Fruit fly (Drosophila melanogaster) whole organism, embryonic: ENCODE measurements around the gene ATPsynepsilonL.
A peak's percentile ranks its signal among the peaks of the same experiment; 100 is the strongest.

Experiments
- Adf1 ChIP-seq: fragments of 200-800 bp; sonication (Bioruptor generic); IDR thresholded peaks from 2 replicates; pipeline ENCODE4 v1.3.6; 2022; ENCODE audit warnings: missing biosample characterization, missing genetic modification characterization
- CG10979 ChIP-seq: fragments of 200-800 bp; sonication (Bioruptor generic); optimal IDR thresholded peaks from 2 replicates; lab custom pipeline; 2018; ENCODE audit warnings: missing biosample characterization, mild to moderate bottlenecking, missing genetic modification characterization, moderate library complexity
- CG11093 ChIP-seq: fragments of 200-800 bp; sonication (Bioruptor generic); IDR thresholded peaks from 3 replicates; pipeline ENCODE4 v1.3.6; 2022; ENCODE audit warnings: missing biosample characterization, missing genetic modification characterization
- CG11560 ChIP-seq: fragments of 200-800 bp; sonication (Bioruptor generic); IDR thresholded peaks from 3 replicates; pipeline ENCODE4 v1.3.6; 2022; ENCODE audit warnings: missing biosample characterization, missing genetic modification characterization
- CG12071 ChIP-seq: fragments of 200-800 bp; sonication (Bioruptor generic); optimal IDR thresholded peaks from 3 replicates; lab custom pipeline; 2018; ENCODE audit warnings: missing biosample characterization, mild to moderate bottlenecking, missing genetic modification characterization
- CG13296 ChIP-seq: fragments of 200-800 bp; sonication (Bioruptor generic); optimal IDR thresholded peaks from 3 replicates; lab custom pipeline; 2018; ENCODE audit warnings: missing biosample characterization, mild to moderate bottlenecking, missing genetic modification characterization
- CG14050 ChIP-seq: fragments of 200-800 bp; sonication (Bioruptor generic); IDR thresholded peaks from 3 replicates; pipeline ENCODE4 v1.3.6; 2022; ENCODE audit warnings: missing biosample characterization, missing genetic modification characterization
- CG15601 ChIP-seq: fragments of 200-800 bp; sonication (Bioruptor generic); optimal IDR thresholded peaks from 3 replicates; lab custom pipeline; 2019; ENCODE audit warnings: missing biosample characterization, mild to moderate bottlenecking, missing genetic modification characterization, moderate library complexity
- CG1603 ChIP-seq: fragments of 200-800 bp; sonication (Bioruptor generic); optimal IDR thresholded peaks from 2 replicates; lab custom pipeline; 2019; ENCODE audit warnings: missing biosample characterization, mild to moderate bottlenecking, missing genetic modification characterization, moderate library complexity
- CG16863 ChIP-seq: fragments of 200-800 bp; sonication (Bioruptor generic); optimal IDR thresholded peaks from 3 replicates; lab custom pipeline; 2016; ENCODE audit warnings: missing biosample characterization, missing genetic modification characterization
- CG17328 ChIP-seq: fragments of 200-800 bp; sonication (Bioruptor generic); IDR thresholded peaks from 2 replicates; pipeline ENCODE4 v1.3.6; 2022; ENCODE audit warnings: missing biosample characterization, missing genetic modification characterization
- CG1832 ChIP-seq: fragments of 200-800 bp; sonication (Bioruptor generic); optimal IDR thresholded peaks from 2 replicates; lab custom pipeline; 2017; ENCODE audit warnings: missing biosample characterization, mild to moderate bottlenecking, missing genetic modification characterization, inconsistent platforms
- CG4360 ChIP-seq: fragments of 200-800 bp; sonication (Bioruptor generic); IDR thresholded peaks from 2 replicates; pipeline ENCODE4 v1.3.6; 2022; ENCODE audit warnings: missing biosample characterization, missing genetic modification characterization
- CG7271 ChIP-seq: fragments of 200-800 bp; sonication (Bioruptor generic); optimal IDR thresholded peaks from 2 replicates; lab custom pipeline; 2018; ENCODE audit warnings: missing biosample characterization, mild to moderate bottlenecking, missing genetic modification characterization, moderate library complexity
- CG8924 ChIP-seq: fragments of 200-800 bp; optimal IDR thresholded peaks from 3 replicates; lab custom pipeline; 2019; ENCODE audit warnings: missing biosample characterization, mild to moderate bottlenecking, missing genetic modification characterization, moderate library complexity
- CrebB ChIP-seq: fragments of 200-800 bp; sonication (Bioruptor generic); optimal IDR thresholded peaks from 3 replicates; lab custom pipeline; 2018; ENCODE audit warnings: missing biosample characterization, mild to moderate bottlenecking, missing genetic modification characterization
- Deaf1 ChIP-seq: fragments of 200-800 bp; optimal IDR thresholded peaks from 3 replicates; lab custom pipeline; 2019; ENCODE audit warnings: missing biosample characterization, mild to moderate bottlenecking, missing genetic modification characterization, moderate library complexity
- Ets65A ChIP-seq: fragments of 200-800 bp; sonication (Bioruptor generic); peaks from one replicate; lab custom pipeline; 2016; ENCODE audit warnings: missing biosample characterization, missing genetic modification characterization
- NK7.1 ChIP-seq: fragments of 200-800 bp; sonication (Bioruptor generic); optimal IDR thresholded peaks from 3 replicates; lab custom pipeline; 2016; ENCODE audit warnings: missing biosample characterization, missing genetic modification characterization
- Nf-YA ChIP-seq: fragments of 200-800 bp; sonication (Bioruptor generic); IDR thresholded peaks from 2 replicates; pipeline ENCODE4 v1.3.6; 2022; ENCODE audit warnings: missing biosample characterization, missing genetic modification characterization
- Optix ChIP-seq: fragments of 200-800 bp; sonication (Bioruptor generic); IDR thresholded peaks from 3 replicates; pipeline ENCODE4 v1.3.6; 2022; ENCODE audit warnings: missing biosample characterization, missing genetic modification characterization
- Pdp1 ChIP-seq, 2 experiments: fragments of 200-800 bp; sonication (Bioruptor generic); optimal IDR thresholded peaks; 3 replicates each; lab custom pipeline; 2016; ENCODE audit warnings: missing biosample characterization in 2 of 2, missing genetic modification characterization in 2 of 2, mild to moderate bottlenecking in 1 of 2, moderate library complexity in 1 of 2
- Ravus ChIP-seq: fragments of 200-800 bp; sonication (Bioruptor generic); IDR thresholded peaks from 2 replicates; pipeline ENCODE4 v1.3.6; 2022; ENCODE audit warnings: missing biosample characterization, missing genetic modification characterization
- Trl ChIP-seq, 3 experiments: fragments of >200 bp in 2 of 3; fragments of 200-800 bp in 1 of 3; sonication (Bioruptor generic) in 1 of 3; optimal IDR thresholded peaks; 2 replicates in 1 of 3; 3 replicates in 2 of 3; lab custom pipeline; 2016 to 2017; ENCODE audit warnings: missing biosample characterization in 1 of 3, missing genetic modification characterization in 1 of 3
- bab2 ChIP-seq: fragments of 200-800 bp; sonication (Bioruptor generic); optimal IDR thresholded peaks from 2 replicates; lab custom pipeline; 2016; ENCODE audit warnings: missing biosample characterization, missing genetic modification characterization
- bsh ChIP-seq, 2 experiments: fragments of 200-800 bp; sonication (Bioruptor generic); optimal IDR thresholded peaks; 2 replicates each; lab custom pipeline; 2017 to 2018; ENCODE audit warnings: mild to moderate bottlenecking in 2 of 2, missing biosample characterization in 2 of 2, missing genetic modification characterization in 2 of 2, moderate library complexity in 1 of 2
- cg ChIP-seq: fragments of 200-800 bp; sonication (Bioruptor generic); optimal IDR thresholded peaks from 3 replicates; lab custom pipeline; 2019; ENCODE audit warnings: missing biosample characterization, mild to moderate bottlenecking, missing genetic modification characterization, moderate library complexity
- chinmo ChIP-seq: fragments of 200-800 bp; sonication (Bioruptor generic); IDR thresholded peaks from 4 replicates; pipeline ENCODE4 v1.3.6; 2022; ENCODE audit warnings: missing biosample characterization, missing genetic modification characterization; ENCODE audit not compliant: partially characterized antibody
- crc ChIP-seq: fragments of 200-800 bp; sonication (Bioruptor generic); optimal IDR thresholded peaks from 2 replicates; lab custom pipeline; 2016; ENCODE audit warnings: missing biosample characterization, missing genetic modification characterization
- croc ChIP-seq: fragments of 200-800 bp; sonication (Bioruptor generic); conservative IDR thresholded peaks from 3 replicates; pipeline ENCODE4 v1.3.6; 2022; ENCODE audit warnings: missing biosample characterization, missing genetic modification characterization
- crol ChIP-seq: fragments of 200-800 bp; sonication (Bioruptor generic); IDR thresholded peaks from 2 replicates; pipeline ENCODE4 v1.3.6; 2022; ENCODE audit warnings: missing biosample characterization, missing genetic modification characterization
- ftz-f1 ChIP-seq: fragments of 200-800 bp; sonication (Bioruptor generic); optimal IDR thresholded peaks from 2 replicates; lab custom pipeline; 2016; ENCODE audit warnings: missing biosample characterization, missing genetic modification characterization
- gem ChIP-seq: fragments of 200-800 bp; sonication (Bioruptor generic); optimal IDR thresholded peaks from 2 replicates; lab custom pipeline; 2019; ENCODE audit warnings: missing biosample characterization, mild to moderate bottlenecking, missing genetic modification characterization, moderate library complexity
- gt ChIP-seq: fragments of 200-800 bp; sonication (Bioruptor generic); IDR thresholded peaks from 2 replicates; pipeline ENCODE4 v1.3.6; 2022; ENCODE audit warnings: missing biosample characterization, missing genetic modification characterization
- lbe ChIP-seq: fragments of 200-800 bp; sonication (Bioruptor generic); optimal IDR thresholded peaks from 2 replicates; lab custom pipeline; 2016; ENCODE audit warnings: missing biosample characterization, mild to moderate bottlenecking, missing genetic modification characterization
- luna ChIP-seq: fragments of 200-800 bp; sonication (Bioruptor generic); optimal IDR thresholded peaks from 2 replicates; lab custom pipeline; 2016; ENCODE audit warnings: missing biosample characterization, missing genetic modification characterization
- nom ChIP-seq: fragments of 200-800 bp; sonication (Bioruptor generic); optimal IDR thresholded peaks from 2 replicates; lab custom pipeline; 2017; ENCODE audit warnings: missing biosample characterization, missing genetic modification characterization, mild to moderate bottlenecking, moderate library complexity, missing genetic modification reagents
- phol ChIP-seq: fragments of 200-800 bp; sonication (Bioruptor generic); optimal IDR thresholded peaks from 3 replicates; lab custom pipeline; 2018; ENCODE audit warnings: missing biosample characterization, mild to moderate bottlenecking, missing genetic modification characterization, moderate library complexity
- prd ChIP-seq, 3 experiments: fragments of >200 bp in 2 of 3; fragments of 200-800 bp in 1 of 3; sonication (Bioruptor generic) in 1 of 3; optimal IDR thresholded peaks in 2 of 3; IDR thresholded peaks in 1 of 3; 2 replicates in 2 of 3; 3 replicates in 1 of 3; pipeline versions ENCODE4 v1.3.6 to Lab custom; 2017 to 2022; ENCODE audit warnings: missing biosample characterization in 1 of 3, missing genetic modification characterization in 1 of 3
- sens ChIP-seq: fragments of 200-800 bp; sonication (Bioruptor generic); peaks from one replicate; lab custom pipeline; 2016; ENCODE audit warnings: missing biosample characterization, missing genetic modification characterization
- sens-2 ChIP-seq: fragments of 200-800 bp; sonication (Bioruptor generic); IDR thresholded peaks from 2 replicates; pipeline ENCODE4 v1.3.6; 2022; ENCODE audit warnings: missing biosample characterization, missing genetic modification characterization
- sug ChIP-seq: fragments of 200-800 bp; optimal IDR thresholded peaks from 2 replicates; lab custom pipeline; 2019; ENCODE audit warnings: missing biosample characterization, mild to moderate bottlenecking, missing genetic modification characterization, moderate library complexity
- vvl ChIP-seq: fragments of 200-800 bp; sonication (Bioruptor generic); IDR thresholded peaks from 2 replicates; pipeline ENCODE4 v1.3.6; 2022; ENCODE audit warnings: missing biosample characterization, missing genetic modification characterization

Gene ATPsynepsilonL

DNA sequence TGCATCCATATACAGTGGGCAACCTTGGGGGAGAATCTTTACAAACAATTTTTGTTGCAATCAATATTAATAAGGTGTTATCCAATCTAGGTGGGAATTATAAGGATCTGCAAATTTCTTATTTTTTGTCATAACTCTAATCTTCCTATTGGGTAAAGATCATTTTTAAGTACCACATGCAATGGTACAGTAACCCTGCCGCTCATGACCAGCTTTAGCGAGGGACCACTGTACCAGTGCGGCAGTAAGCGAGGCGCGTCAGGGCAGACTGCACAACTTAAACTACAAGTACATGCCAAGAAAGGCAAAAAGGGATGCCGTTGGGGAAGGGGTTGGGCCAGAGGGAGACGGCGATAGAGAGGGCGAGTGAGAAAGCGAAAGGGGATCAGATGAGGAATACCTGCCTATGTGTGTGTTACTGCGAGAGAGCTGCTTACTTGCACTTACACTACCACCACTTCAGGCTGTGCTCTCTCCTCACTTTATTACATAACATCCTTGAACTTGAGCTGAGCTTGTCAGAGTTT lies 39.0 kb upstream of the ATPsynepsilonL start (continued):
- TF ChIP-seq prd (optimal IDR thresholded peaks at IDR 0.05; lab: Kevin White, UChicago) (no peak), prd (GFP tag; IDR thresholded peaks at IDR 0.05; lab: Robert Waterston, UW) (peak; percentile 20; the same call in 1 of the 3 replicates), NK7.1 (GFP tag; lab: Kevin White, UChicago) (no peak), cg (GFP tag; lab: Kevin White, UChicago) (peak; percentile 5), Pdp1 (GFP tag; optimal IDR thresholded peaks at IDR 0.05; lab: Kevin White, UChicago) (peak in 1 of 2 experiments; percentile 73), CG11093 (no peak), phol (peak; percentile 2), CG1832 (GFP tag; lab: Kevin White, UChicago) (peak; percentile 34), CrebB (tag; lab: Kevin White, UChicago) (no peak), CG17328 (GFP tag; lab: Robert Waterston, UW) (no peak), CG1603 (tag; lab: Kevin White, UChicago) (peak; percentile 3), CG16863 (GFP tag; lab: Kevin White, UChicago) (no peak), sens-2 (GFP tag; lab: Robert Waterston, UW) (no peak), Ets65A (GFP tag; lab: Kevin White, UChicago) (peak; percentile 74), sens (peak; percentile 79), gem (peak; percentile 5), nom (peak; percentile 85), CG13296 (GFP tag; lab: Kevin White, UChicago) (no peak), CG7271 (no peak), CG8924 (tag; lab: Kevin White, UChicago) (no peak), sug (no peak), CG11560 (tag; lab: Robert Waterston, UW) (no peak), bsh (GFP tag; optimal IDR thresholded peaks at IDR 0.05; lab: Kevin White, UChicago) (peak; percentile 21 to 83), CG10979 (tag; lab: Kevin White, UChicago) (peak; percentile 25)

DNA sequence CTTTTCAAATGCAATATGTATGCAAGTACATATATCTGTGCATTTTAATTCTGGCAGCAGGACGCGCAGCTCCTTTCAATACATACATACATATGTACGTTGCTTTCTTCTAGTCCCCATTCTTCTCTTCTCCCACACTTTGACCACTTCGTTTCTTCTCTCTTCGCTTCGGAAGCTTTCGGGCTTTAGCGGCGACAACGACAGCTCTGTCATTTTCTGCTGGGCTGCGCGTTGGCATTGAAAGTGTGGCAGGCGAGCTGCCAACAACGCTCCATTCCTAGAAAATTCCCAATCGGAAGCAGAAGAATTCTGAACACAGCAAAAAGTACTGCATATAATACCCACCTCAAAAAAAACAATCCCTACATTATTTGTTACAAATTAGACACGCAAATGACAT lies 38.5 kb upstream of the ATPsynepsilonL start:
- TF ChIP-seq gt = no peak
- TF ChIP-seq Trl (optimal IDR thresholded peaks at IDR 0.05; lab: Kevin White, UChicago) = peak in 1 of 2 experiments; percentile 14
- TF ChIP-seq Trl (GFP tag; optimal IDR thresholded peaks at IDR 0.05; lab: Kevin White, UChicago) = no peak
- TF ChIP-seq CG12071 (GFP tag; lab: Kevin White, UChicago) = no peak
- no peak for TF ChIP-seq luna (GFP tag; lab: Kevin White, UChicago)
- TF ChIP-seq Nf-YA (GFP tag; lab: Robert Waterston, UW) = no peak
- TF ChIP-seq CrebB (tag; lab: Kevin White, UChicago) = no peak
- peak; percentile 84 for TF ChIP-seq Deaf1 (tag; lab: Kevin White, UChicago)
- 0 out of 3 replicates have a peak, but pooled peaks have one; percentile 1 for TF ChIP-seq croc (GFP tag; lab: Robert Waterston, UW)
- no peak for TF ChIP-seq CG14050 (GFP tag; lab: Robert Waterston, UW)

DNA sequence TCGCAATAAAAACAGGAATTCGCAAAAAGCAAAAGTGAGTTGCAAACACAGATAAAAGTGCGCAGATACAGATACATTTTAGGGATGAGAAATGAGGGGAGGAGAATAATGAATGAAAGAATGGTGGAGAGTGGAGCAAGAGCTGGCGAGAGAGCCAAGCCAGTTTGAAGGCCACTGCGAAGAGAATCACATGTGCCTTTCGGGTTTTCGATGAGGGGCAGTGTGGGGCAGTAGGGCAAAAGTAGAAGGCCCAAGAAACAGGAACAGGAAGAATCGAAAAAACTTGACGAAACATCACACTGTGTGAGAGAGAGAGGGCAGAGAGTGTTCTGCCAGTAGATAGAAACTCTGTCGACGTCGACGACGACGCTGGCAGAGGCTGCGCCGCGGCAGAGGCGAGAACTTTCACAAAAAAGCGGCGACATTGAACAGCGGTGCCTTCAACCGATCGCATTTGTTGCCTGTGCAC lies 37.4 kb upstream of the ATPsynepsilonL start:
- TF ChIP-seq CG15601 (tag; lab: Kevin White, UChicago) (peak; percentile 72), bab2 (no peak), vvl (GFP tag; lab: Robert Waterston, UW) (no peak), crol (GFP tag; lab: Robert Waterston, UW) (0 out of 2 replicates have a peak, but pooled peaks have one; percentile 28), nom (peak; percentile 29), Trl (optimal IDR thresholded peaks at IDR 0.05; lab: Kevin White, UChicago) (peak; percentile 46 to 68), Trl (GFP tag; optimal IDR thresholded peaks at IDR 0.05; lab: Kevin White, UChicago) (no peak), CG4360 (GFP tag; lab: Robert Waterston, UW) (no peak), Optix (GFP tag; lab: Robert Waterston, UW) (0 out of 3 replicates have a peak, but pooled peaks have one; percentile 34), Ravus (GFP tag; lab: Robert Waterston, UW) (no peak), lbe (no peak), chinmo (GFP tag; lab: Robert Waterston, UW) (0 out of 4 replicates have a peak, but pooled peaks have one; percentile 51), ftz-f1 (peak; percentile 68), Adf1 (peak; percentile 89), crc (GFP tag; lab: Kevin White, UChicago) (no peak)
- TF ChIP-seq, all 482 proteins: peak for 8
